Fruit fly (Drosophila melanogaster): ENCODE measurements around the gene aurA.

Gene aurA

dm6 chr3R:11948903-11949358 lies 14.0 kb upstream of the aurA start, which contains the start of gene Cad87A (continued):
- TF ChIP-seq pb (GFP tag; optimal IDR thresholded peaks at IDR 0.05) (no peak), maf-S (GFP tag; optimal IDR thresholded peaks at IDR 0.05) (peak; percentile 15), z (GFP tag; IDR thresholded peaks at IDR 0.05) (no peak), CG7745 (tag; optimal IDR thresholded peaks at IDR 0.05) (peak; percentile 38), CG8765 (GFP tag; IDR thresholded peaks at IDR 0.05) (no peak), CG8281 (tag; optimal IDR thresholded peaks at IDR 0.05) (peak; percentile 7), Fer1 (GFP tag; optimal IDR thresholded peaks at IDR 0.05) (peak; percentile 41), Dp (GFP tag; optimal IDR thresholded peaks at IDR 0.05) (peak; percentile 53), CG13296 (GFP tag; optimal IDR thresholded peaks at IDR 0.05) (peak; percentile 45), CHES-1-like (GFP tag; optimal IDR thresholded peaks at IDR 0.05) (peak; percentile 54), CG2202 (tag; optimal IDR thresholded peaks at IDR 0.05) (peak; percentile 23), nau (GFP tag; optimal IDR thresholded peaks at IDR 0.05) (peak; percentile 35), HHEX (GFP tag; optimal IDR thresholded peaks at IDR 0.05) (peak; percentile 13), abd-A (tag; optimal IDR thresholded peaks at IDR 0.05) (peak; percentile 92), hbn (GFP tag; IDR thresholded peaks at IDR 0.05; ENCODE audit: partially characterized antibody) (no peak), sd (tag; optimal IDR thresholded peaks at IDR 0.05) (peak; percentile 71), lab (GFP tag; optimal IDR thresholded peaks at IDR 0.05) (peak; percentile 51), CG17328 (GFP tag; IDR thresholded peaks at IDR 0.05) (no peak), Nf-YB (GFP tag; optimal IDR thresholded peaks at IDR 0.05) (no peak), oc (tag; optimal IDR thresholded peaks at IDR 0.05) (peak; percentile 45), CG4707 (GFP tag; optimal IDR thresholded peaks at IDR 0.05) (peak; percentile 36), ewg (GFP tag; optimal IDR thresholded peaks at IDR 0.05) (peak; percentile 13), fd64A (GFP tag; optimal IDR thresholded peaks at IDR 0.05) (peak; percentile 61), so (GFP tag; IDR thresholded peaks at IDR 0.05) (no peak), CG3163 (GFP tag; optimal IDR thresholded peaks at IDR 0.05) (peak; percentile 49), NK7.1 (GFP tag; optimal IDR thresholded peaks at IDR 0.05) (peak; percentile 7), sima (GFP tag; optimal IDR thresholded peaks at IDR 0.05) (no peak), luna (GFP tag; optimal IDR thresholded peaks at IDR 0.05) (no peak), CG10267 (tag; optimal IDR thresholded peaks at IDR 0.05) (peak; percentile 49), zfh1 (GFP tag; IDR thresholded peaks at IDR 0.05) (no peak), stc (GFP tag; IDR thresholded peaks at IDR 0.05) (no peak), MBD-R2 (GFP tag; IDR thresholded peaks at IDR 0.05) (no peak), CG1233 (GFP tag; optimal IDR thresholded peaks at IDR 0.05) (no peak), dm (GFP tag; optimal IDR thresholded peaks at IDR 0.05) (no peak), Side (GFP tag; optimal IDR thresholded peaks at IDR 0.05) (peak; percentile 47), CG1792 (GFP tag; optimal IDR thresholded peaks at IDR 0.05) (peak; percentile 2), CG11247 (GFP tag; IDR thresholded peaks at IDR 0.05) (no peak), PHDP (tag; optimal IDR thresholded peaks at IDR 0.05) (no peak), vfl (GFP tag; optimal IDR thresholded peaks at IDR 0.05) (no peak), zen (tag; optimal IDR thresholded peaks at IDR 0.05) (peak; percentile 62), CG11696 (GFP tag; IDR thresholded peaks at IDR 0.05) (no peak), pros (GFP tag; optimal IDR thresholded peaks at IDR 0.05) (peak; percentile 52), Rx (GFP tag; IDR thresholded peaks at IDR 0.05) (no peak), gfzf (GFP tag; optimal IDR thresholded peaks at IDR 0.05) (peak; percentile 91), D19A (tag; optimal IDR thresholded peaks at IDR 0.05) (peak; percentile 34), CG1603 (tag; optimal IDR thresholded peaks at IDR 0.05) (peak; percentile 49), run (tag; optimal IDR thresholded peaks at IDR 0.05) (peak; percentile 36)
